In genomic region chrX:17030169-17030914, ce11 we compare ENCODE assay signal across 3 worm cellular contexts.
TF ChIP-seq lines count a peak whose summit lies in the region.

ptrn-1 (minus strand) TSS chrX:17030219.

TF ChIP-seq in whole organism, L1 larva, 84 proteins besides CTCF, POLR2A, EP300 and RAD21 (continued from another document and continues in another):
- TF ChIP-seq efl-1 (optimal IDR thresholded peaks at IDR 0.05; lab: Kevin White, UChicago): peak; percentile 25 to 32
- TF ChIP-seq efl-1 (GFP tag; optimal IDR thresholded peaks at IDR 0.05 in 1 of 2; lab: Kevin White, UChicago): peak in 1 of 2 experiments; percentile 92
- TF ChIP-seq grh-1 (GFP tag; IDR thresholded peaks at IDR 0.05; lab: Robert Waterston, UW): no peak
- no peak for TF ChIP-seq nhr-237 (tag; optimal IDR thresholded peaks at IDR 0.05; lab: Kevin White, UChicago)
- peak; percentile 52 for TF ChIP-seq tbx-2 (tag; optimal IDR thresholded peaks at IDR 0.05; lab: Kevin White, UChicago)
- TF ChIP-seq pqm-1 (tag; optimal IDR thresholded peaks at IDR 0.05; lab: Kevin White, UChicago): no peak
- peak; percentile 72 for TF ChIP-seq nhr-19 (GFP tag; conservative IDR thresholded peaks at IDR 0.05; lab: Robert Waterston, UW)
- TF ChIP-seq nhr-11 (tag; optimal IDR thresholded peaks at IDR 0.05; lab: Kevin White, UChicago): no peak
- TF ChIP-seq snu-23 (GFP tag; optimal IDR thresholded peaks at IDR 0.05; lab: Kevin White, UChicago): peak; percentile 72
- TF ChIP-seq unc-62 (GFP tag; optimal IDR thresholded peaks at IDR 0.05; lab: Kevin White, UChicago): no peak
- TF ChIP-seq ceh-63 (GFP tag; optimal IDR thresholded peaks at IDR 0.05; lab: Kevin White, UChicago): no peak
- no peak for TF ChIP-seq sup-37 (GFP tag; optimal IDR thresholded peaks at IDR 0.05; lab: Kevin White, UChicago)
- TF ChIP-seq nhr-12 (tag; optimal IDR thresholded peaks at IDR 0.05; lab: Kevin White, UChicago): no peak
- peak; percentile 33 for TF ChIP-seq skn-1 (tag; optimal IDR thresholded peaks at IDR 0.05; lab: Kevin White, UChicago)
- no peak for TF ChIP-seq unc-98 (GFP tag; IDR thresholded peaks at IDR 0.05; lab: Robert Waterston, UW)
- no peak for TF ChIP-seq F16B12.6 (tag; optimal IDR thresholded peaks at IDR 0.05; lab: Kevin White, UChicago)
- no peak for TF ChIP-seq alr-1 (tag; optimal IDR thresholded peaks at IDR 0.05; lab: Kevin White, UChicago; ENCODE audit: borderline replicate concordance)
- peak; percentile 54 for TF ChIP-seq lin-13 (GFP tag; optimal IDR thresholded peaks at IDR 0.05; lab: Kevin White, UChicago)
- TF ChIP-seq swsn-7 (tag; optimal IDR thresholded peaks at IDR 0.05; lab: Kevin White, UChicago): peak; percentile 64
- peak; percentile 56 for TF ChIP-seq unc-130 (tag; optimal IDR thresholded peaks at IDR 0.05; lab: Kevin White, UChicago)
- no peak for TF ChIP-seq C34B4.2 (tag; optimal IDR thresholded peaks at IDR 0.05; lab: Kevin White, UChicago)
- TF ChIP-seq nhr-28 (tag; optimal IDR thresholded peaks at IDR 0.05; lab: Kevin White, UChicago): no peak
- peak; percentile 94 for TF ChIP-seq blmp-1 (tag; optimal IDR thresholded peaks at IDR 0.05; lab: Kevin White, UChicago)
- TF ChIP-seq tlp-1 (tag; optimal IDR thresholded peaks at IDR 0.05; lab: Kevin White, UChicago): no peak
- no peak for TF ChIP-seq efl-3 (GFP tag; optimal IDR thresholded peaks at IDR 0.05; lab: Kevin White, UChicago)
- peak; percentile 18 for TF ChIP-seq xbp-1 (tag; optimal IDR thresholded peaks at IDR 0.05; lab: Kevin White, UChicago)
- no peak for TF ChIP-seq fkh-4 (tag; optimal IDR thresholded peaks at IDR 0.05; lab: Kevin White, UChicago; ENCODE audit: borderline replicate concordance)
- TF ChIP-seq hpl-2 (GFP tag; optimal IDR thresholded peaks at IDR 0.05; lab: Kevin White, UChicago): no peak
- TF ChIP-seq nhr-20 (tag; optimal IDR thresholded peaks at IDR 0.05; lab: Kevin White, UChicago): peak; percentile 67
- no peak for TF ChIP-seq sptf-1 (tag; optimal IDR thresholded peaks at IDR 0.05; lab: Kevin White, UChicago)
- TF ChIP-seq ceh-82 (tag; optimal IDR thresholded peaks at IDR 0.05; lab: Kevin White, UChicago): peak; percentile 22 to 62 (median 47)
- peak; percentile 9 for TF ChIP-seq pag-3 (tag; optimal IDR thresholded peaks at IDR 0.05; lab: Kevin White, UChicago; ENCODE audit: borderline replicate concordance, insufficient read depth)
- TF ChIP-seq mef-2 (tag; optimal IDR thresholded peaks at IDR 0.05; lab: Kevin White, UChicago): peak; percentile 28
- no peak for TF ChIP-seq ets-5 (GFP tag; IDR thresholded peaks at IDR 0.05; lab: Robert Waterston, UW)
- TF ChIP-seq lin-39 (tag; optimal IDR thresholded peaks at IDR 0.05; lab: Kevin White, UChicago): no peak
- no peak for TF ChIP-seq pax-3 (tag; optimal IDR thresholded peaks at IDR 0.05; lab: Kevin White, UChicago)
- TF ChIP-seq unc-86 (tag; optimal IDR thresholded peaks at IDR 0.05; lab: Kevin White, UChicago): peak; percentile 57
- peak; percentile 41 for TF ChIP-seq fkh-8 (tag; optimal IDR thresholded peaks at IDR 0.05; lab: Kevin White, UChicago)
- TF ChIP-seq jun-1 (tag; optimal IDR thresholded peaks at IDR 0.05; lab: Kevin White, UChicago): peak; percentile 61
- no peak for TF ChIP-seq nhr-84 (tag; optimal IDR thresholded peaks at IDR 0.05; lab: Kevin White, UChicago)
- TF ChIP-seq Y116A8C.19 (tag; optimal IDR thresholded peaks at IDR 0.05; lab: Kevin White, UChicago; ENCODE audit: borderline replicate concordance): no peak
- no peak for TF ChIP-seq unc-30 (tag; optimal IDR thresholded peaks at IDR 0.05; lab: Kevin White, UChicago)
- TF ChIP-seq dpl-1 (GFP tag; optimal IDR thresholded peaks at IDR 0.05; lab: Kevin White, UChicago): peak in 1 of 3 experiments; percentile 13
- TF ChIP-seq lir-3 (tag; optimal IDR thresholded peaks at IDR 0.05; lab: Kevin White, UChicago; ENCODE audit: poor library complexity): peak; percentile 18

TF ChIP-seq in whole organism, L3 larva, 47 proteins besides CTCF, POLR2A, EP300 and RAD21 (continued from another document):
- TF ChIP-seq nfya-1 (tag; optimal IDR thresholded peaks at IDR 0.05; lab: Kevin White, UChicago; ENCODE audit: insufficient read depth) (peak; percentile 74), elt-3 (tag; optimal IDR thresholded peaks at IDR 0.05; lab: Kevin White, UChicago) (no peak), hmg-11 (tag; optimal IDR thresholded peaks at IDR 0.05; lab: Kevin White, UChicago) (peak; percentile 87), tbx-2 (tag; optimal IDR thresholded peaks at IDR 0.05; lab: Kevin White, UChicago) (no peak), ZK546.5 (tag; optimal IDR thresholded peaks at IDR 0.05; lab: Kevin White, UChicago) (no peak), fkh-2 (tag; optimal IDR thresholded peaks at IDR 0.05; lab: Kevin White, UChicago) (no peak), mdl-1 (tag; optimal IDR thresholded peaks at IDR 0.05; lab: Kevin White, UChicago) (peak; percentile 33), ceh-82 (tag; optimal IDR thresholded peaks at IDR 0.05; lab: Kevin White, UChicago) (no peak), fkh-10 (GFP tag; optimal IDR thresholded peaks at IDR 0.05; lab: Kevin White, UChicago) (no peak), nhr-25 (tag; optimal IDR thresholded peaks at IDR 0.05; lab: Kevin White, UChicago) (peak; percentile 46), nhr-12 (tag; optimal IDR thresholded peaks at IDR 0.05; lab: Kevin White, UChicago) (no peak), unc-39 (tag; optimal IDR thresholded peaks at IDR 0.05; lab: Kevin White, UChicago) (no peak), ceh-16 (tag; optimal IDR thresholded peaks at IDR 0.05; lab: Kevin White, UChicago) (no peak), sea-2 (GFP tag; optimal IDR thresholded peaks at IDR 0.05; lab: Kevin White, UChicago) (no peak), nhr-77 (tag; optimal IDR thresholded peaks at IDR 0.05; lab: Kevin White, UChicago) (no peak), egl-5 (tag; optimal IDR thresholded peaks at IDR 0.05; lab: Kevin White, UChicago) (peak; percentile 3), ztf-11 (tag; optimal IDR thresholded peaks at IDR 0.05; lab: Kevin White, UChicago) (no peak), daf-12 (tag; optimal IDR thresholded peaks at IDR 0.05; lab: Kevin White, UChicago) (no peak), fos-1 (tag; optimal IDR thresholded peaks at IDR 0.05; lab: Kevin White, UChicago) (no peak), mml-1 (tag; optimal IDR thresholded peaks at IDR 0.05; lab: Kevin White, UChicago) (no peak), lsy-12 (tag; optimal IDR thresholded peaks at IDR 0.05; lab: Kevin White, UChicago) (peak; percentile 37), ztf-4 (tag; optimal IDR thresholded peaks at IDR 0.05; lab: Kevin White, UChicago) (no peak), elt-1 (tag; optimal IDR thresholded peaks at IDR 0.05; lab: Kevin White, UChicago) (no peak), nhr-28 (tag; optimal IDR thresholded peaks at IDR 0.05; lab: Kevin White, UChicago) (no peak), nhr-43 (tag; optimal IDR thresholded peaks at IDR 0.05; lab: Kevin White, UChicago; ENCODE audit: poor library complexity, severe bottlenecking) (no peak), pha-4 (tag; optimal IDR thresholded peaks at IDR 0.05; lab: Kevin White, UChicago) (peak; percentile 77), nhr-11 (tag; optimal IDR thresholded peaks at IDR 0.05; lab: Kevin White, UChicago) (no peak)

TF ChIP-seq in whole organism, young adult, 124 proteins besides CTCF, POLR2A, EP300 and RAD21 (continued from another document and continues in another):
- TF ChIP-seq lsy-27 (tag; optimal IDR thresholded peaks at IDR 0.05; lab: Kevin White, UChicago; ENCODE audit: borderline replicate concordance, insufficient read depth) (no peak), lir-1 (GFP tag; conservative IDR thresholded peaks at IDR 0.05; lab: Robert Waterston, UW) (peak; percentile 48), T07F8.4 (tag; optimal IDR thresholded peaks at IDR 0.05; lab: Kevin White, UChicago) (no peak), nfya-1 (tag; optimal IDR thresholded peaks at IDR 0.05; lab: Kevin White, UChicago; ENCODE audit: borderline replicate concordance, insufficient read depth) (no peak), ceh-79 (tag; optimal IDR thresholded peaks at IDR 0.05; lab: Kevin White, UChicago) (no peak), F57A8.1 (GFP tag; optimal IDR thresholded peaks at IDR 0.05; lab: Kevin White, UChicago) (no peak), B0336.3 (GFP tag; IDR thresholded peaks at IDR 0.05; lab: Robert Waterston, UW) (no peak), egl-18 (GFP tag; IDR thresholded peaks at IDR 0.05; lab: Robert Waterston, UW) (no peak), sdz-38 (tag; optimal IDR thresholded peaks at IDR 0.05; lab: Kevin White, UChicago) (no peak), repo-1 (tag; optimal IDR thresholded peaks at IDR 0.05; lab: Kevin White, UChicago) (peak; percentile 19), dpff-1 (tag; optimal IDR thresholded peaks at IDR 0.05; lab: Kevin White, UChicago) (no peak), hlh-12 (tag; optimal IDR thresholded peaks at IDR 0.05; lab: Kevin White, UChicago) (no peak), ceh-91 (GFP tag; IDR thresholded peaks at IDR 0.05; lab: Robert Waterston, UW) (no peak), rcor-1 (GFP tag; IDR thresholded peaks at IDR 0.05; lab: Robert Waterston, UW) (0 out of 2 replicates have a peak, but pooled peaks have one; percentile 26), rpc-1 (optimal IDR thresholded peaks at IDR 0.05; lab: Kevin White, UChicago) (no peak), rpc-1 (tag; optimal IDR thresholded peaks at IDR 0.05; lab: Kevin White, UChicago) (no peak), F55B11.4 (tag; optimal IDR thresholded peaks at IDR 0.05; lab: Kevin White, UChicago; ENCODE audit: borderline replicate concordance, insufficient read depth) (no peak), hmg-1.2 (GFP tag; IDR thresholded peaks at IDR 0.05; lab: Robert Waterston, UW) (peak; percentile 65; the same call in 1 of the 2 replicates), bed-1 (GFP tag; IDR thresholded peaks at IDR 0.05; lab: Robert Waterston, UW) (no peak), mes-4 (tag; optimal IDR thresholded peaks at IDR 0.05; lab: Kevin White, UChicago) (no peak), ccch-3 (GFP tag; optimal IDR thresholded peaks at IDR 0.05; lab: Kevin White, UChicago) (no peak), aptf-3 (GFP tag; IDR thresholded peaks at IDR 0.05; lab: Robert Waterston, UW) (no peak), bed-2 (GFP tag; IDR thresholded peaks at IDR 0.05; lab: Robert Waterston, UW) (no peak), nhr-120 (GFP tag; IDR thresholded peaks at IDR 0.05; lab: Robert Waterston, UW) (no peak), chd-7 (tag; optimal IDR thresholded peaks at IDR 0.05; lab: Kevin White, UChicago) (peak; percentile 22), unc-62 (GFP tag; optimal IDR thresholded peaks at IDR 0.05; lab: Kevin White, UChicago) (no peak), xnd-1 (tag; optimal IDR thresholded peaks at IDR 0.05; lab: Kevin White, UChicago) (no peak), B0261.1 (tag; optimal IDR thresholded peaks at IDR 0.05; lab: Kevin White, UChicago) (no peak), Y56A3A.18 (GFP tag; IDR thresholded peaks at IDR 0.05; lab: Robert Waterston, UW) (no peak), pbrm-1 (GFP tag; IDR thresholded peaks at IDR 0.05; lab: Robert Waterston, UW) (no peak), ztf-28 (GFP tag; IDR thresholded peaks at IDR 0.05; lab: Robert Waterston, UW) (no peak), F10E7.11 (tag; optimal IDR thresholded peaks at IDR 0.05; lab: Kevin White, UChicago) (no peak), B0035.1 (tag; optimal IDR thresholded peaks at IDR 0.05; lab: Kevin White, UChicago) (no peak), nhr-90 (tag; optimal IDR thresholded peaks at IDR 0.05; lab: Kevin White, UChicago) (no peak), ztf-22 (GFP tag; optimal IDR thresholded peaks at IDR 0.05; lab: Kevin White, UChicago) (no peak), lin-26 (GFP tag; IDR thresholded peaks at IDR 0.05; lab: Robert Waterston, UW) (peak; percentile 52; the same call in 1 of the 2 replicates), Y95B8A.8 (GFP tag; IDR thresholded peaks at IDR 0.05; lab: Robert Waterston, UW) (no peak), madf-10 (tag; optimal IDR thresholded peaks at IDR 0.05; lab: Kevin White, UChicago) (no peak), Y53G8AR.9 (GFP tag; conservative IDR thresholded peaks at IDR 0.05; lab: Robert Waterston, UW) (no peak), attf-5 (GFP tag; optimal IDR thresholded peaks at IDR 0.05; lab: Kevin White, UChicago) (peak; percentile 71), F22D6.2 (tag; optimal IDR thresholded peaks at IDR 0.05; lab: Kevin White, UChicago) (no peak), dpl-1 (GFP tag; optimal IDR thresholded peaks at IDR 0.05; lab: Kevin White, UChicago) (no peak), K12H6.12 (tag; optimal IDR thresholded peaks at IDR 0.05; lab: Kevin White, UChicago) (peak; percentile 81), C06A6.2 (GFP tag; conservative IDR thresholded peaks at IDR 0.05; lab: Robert Waterston, UW) (no peak), madf-8 (GFP tag; conservative IDR thresholded peaks at IDR 0.05; lab: Robert Waterston, UW) (no peak), gei-17 (GFP tag; optimal IDR thresholded peaks at IDR 0.05; lab: Kevin White, UChicago) (no peak), ama-1 (optimal IDR thresholded peaks at IDR 0.05; lab: Kevin White, UChicago) (no peak), ama-1 (GFP tag; optimal IDR thresholded peaks at IDR 0.05; lab: Kevin White, UChicago) (no peak), F57C9.4 (tag; optimal IDR thresholded peaks at IDR 0.05; lab: Kevin White, UChicago) (no peak), zfh-2 (GFP tag; conservative IDR thresholded peaks at IDR 0.05; lab: Robert Waterston, UW) (peak; percentile 98), F52B5.7 (tag; optimal IDR thresholded peaks at IDR 0.05; lab: Kevin White, UChicago) (no peak), snpc-1.1 (tag; optimal IDR thresholded peaks at IDR 0.05; lab: Kevin White, UChicago; ENCODE audit: insufficient read depth) (no peak), akir-1 (GFP tag; optimal IDR thresholded peaks at IDR 0.05; lab: Kevin White, UChicago) (no peak), lag-1 (GFP tag; IDR thresholded peaks at IDR 0.05; lab: Robert Waterston, UW) (no peak), ztf-3 (GFP tag; optimal IDR thresholded peaks at IDR 0.05; lab: Kevin White, UChicago) (peak; percentile 86), nhr-80 (tag; optimal IDR thresholded peaks at IDR 0.05; lab: Kevin White, UChicago) (peak; percentile 67), somi-1 (GFP tag; optimal IDR thresholded peaks at IDR 0.05; lab: Kevin White, UChicago) (no peak), B0019.2 (GFP tag; conservative IDR thresholded peaks at IDR 0.05; lab: Robert Waterston, UW) (no peak), Y79H2A.3 (GFP tag; conservative IDR thresholded peaks at IDR 0.05; lab: Robert Waterston, UW) (no peak), nfyb-1 (GFP tag; IDR thresholded peaks at IDR 0.05; lab: Robert Waterston, UW) (no peak), hsf-1 (GFP tag; IDR thresholded peaks at IDR 0.05; lab: Robert Waterston, UW) (no peak), let-607 (tag; optimal IDR thresholded peaks at IDR 0.05; lab: Kevin White, UChicago) (peak in 1 of 2 experiments; percentile 59), sptf-2 (GFP tag; optimal IDR thresholded peaks at IDR 0.05; lab: Kevin White, UChicago) (no peak), cebp-2 (GFP tag; IDR thresholded peaks at IDR 0.05; lab: Robert Waterston, UW) (0 out of 2 replicates have a peak, but pooled peaks have one; percentile 35), snpc-4 (GFP tag; optimal IDR thresholded peaks at IDR 0.05; lab: Kevin White, UChicago) (no peak), snpc-4 (tag; optimal IDR thresholded peaks at IDR 0.05; lab: Kevin White, UChicago) (peak in 2 of 4 experiments; percentile 67 to 70), nhr-27 (tag; optimal IDR thresholded peaks at IDR 0.05; lab: Kevin White, UChicago) (no peak), mxl-1 (tag; optimal IDR thresholded peaks at IDR 0.05; lab: Kevin White, UChicago) (no peak), hmg-20 (GFP tag; IDR thresholded peaks at IDR 0.05; lab: Robert Waterston, UW) (0 out of 2 replicates have a peak, but pooled peaks have one; percentile 22), madf-6 (GFP tag; IDR thresholded peaks at IDR 0.05; lab: Robert Waterston, UW) (no peak), hrde-1 (tag; optimal IDR thresholded peaks at IDR 0.05; lab: Kevin White, UChicago; ENCODE audit: borderline replicate concordance) (no peak), lsl-1 (GFP tag; optimal IDR thresholded peaks at IDR 0.05; lab: Kevin White, UChicago) (no peak), ceh-40 (GFP tag; IDR thresholded peaks at IDR 0.05; lab: Robert Waterston, UW) (no peak)
